Worm (Caenorhabditis elegans): ENCODE data around the gene lact-5.

DNA sequence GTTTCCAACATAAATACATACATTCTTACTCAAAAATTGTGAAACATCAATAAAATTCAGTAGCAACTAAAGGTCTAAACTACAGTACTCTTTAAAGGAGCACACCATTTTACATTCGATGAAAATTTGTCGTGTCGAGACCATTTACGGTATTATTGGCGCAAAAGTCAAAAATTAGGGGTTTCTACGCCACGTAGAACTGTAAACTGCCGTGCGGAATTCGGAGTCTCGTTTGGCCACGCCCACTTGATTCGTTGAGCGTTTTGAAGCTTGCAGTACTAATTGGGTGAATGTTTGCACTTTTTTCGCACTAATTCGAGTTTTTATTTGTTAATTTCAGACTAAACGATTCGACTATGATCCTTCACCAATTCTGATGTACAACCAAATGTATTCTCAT is 30.9 kb downstream of the lact-5 start:
- TF ChIP-seq ceh-13 (GFP tag; optimal IDR thresholded peaks at IDR 0.05) (no peak), hmg-4 (GFP tag; optimal IDR thresholded peaks at IDR 0.05) (no peak), ama-1 (optimal IDR thresholded peaks at IDR 0.05) (no peak), pes-1 (GFP tag; IDR thresholded peaks at IDR 0.05) (no peak)
